Worm (Caenorhabditis elegans) whole organism, L2 larva: ENCODE measurements around the gene slc-25A18.2.

ENCODE experiments used
- R02D3.7 ChIP-seq: fragments of 150-350 bp; optimal IDR thresholded peaks from 2 replicates; lab custom pipeline; 2014; ENCODE audit warnings: missing biosample characterization, missing genetic modification characterization
- blmp-1 ChIP-seq: sonication (generic microtip); optimal IDR thresholded peaks from 2 replicates; lab custom pipeline; 2017; ENCODE audit warnings: missing genetic modification characterization, mild to moderate bottlenecking, missing compliant biosample characterization, antibody characterized with exemption, moderate library complexity; ENCODE audit not compliant: insufficient read depth
- ceh-16 ChIP-seq: fragments of 150-350 bp; optimal IDR thresholded peaks from 2 replicates; lab custom pipeline; 2014; ENCODE audit warnings: missing biosample characterization, missing genetic modification characterization
- ceh-82 ChIP-seq: fragments of 150-350 bp; optimal IDR thresholded peaks from 2 replicates; lab custom pipeline; 2014; ENCODE audit warnings: missing biosample characterization, missing genetic modification characterization
- crh-2 ChIP-seq: sonication (generic microtip); optimal IDR thresholded peaks from 2 replicates; lab custom pipeline; 2017; ENCODE audit warnings: missing biosample characterization, missing genetic modification characterization
- egl-27 ChIP-seq: sonication (generic microtip); optimal IDR thresholded peaks from 3 replicates; lab custom pipeline; 2017; ENCODE audit warnings: missing biosample characterization, missing genetic modification reagents, missing genetic modification characterization
- fos-1 ChIP-seq: fragments of 150-350 bp; optimal IDR thresholded peaks from 2 replicates; lab custom pipeline; 2014; ENCODE audit warnings: missing biosample characterization, missing genetic modification characterization
- lin-11 ChIP-seq: fragments of 150-350 bp; sonication (generic microtip); optimal IDR thresholded peaks from 2 replicates; lab custom pipeline; 2014; ENCODE audit warnings: missing biosample characterization, missing genetic modification characterization, inconsistent platforms, mixed read lengths
- lin-39 ChIP-seq: fragments of 150-350 bp; optimal IDR thresholded peaks from 2 replicates; lab custom pipeline; 2014; ENCODE audit warnings: missing biosample characterization, missing genetic modification reagents, missing genetic modification characterization
- nhr-11 ChIP-seq: fragments of 150-350 bp; optimal IDR thresholded peaks from 2 replicates; lab custom pipeline; 2014; ENCODE audit warnings: missing biosample characterization, missing genetic modification characterization
- snpc-4 ChIP-seq: fragments of 150-350 bp; optimal IDR thresholded peaks from 2 replicates; lab custom pipeline; 2014; ENCODE audit warnings: missing biosample characterization, missing genetic modification characterization
- unc-39 ChIP-seq: fragments of 150-350 bp; optimal IDR thresholded peaks from 2 replicates; lab custom pipeline; 2014; ENCODE audit warnings: missing biosample characterization, missing genetic modification characterization

ce11 chrIV:7468638-7469037, 6.2 kb upstream of the slc-25A18.2 start:
- TF ChIP-seq nhr-11 (no peak), crh-2 (tag; lab: Kevin White, UChicago) (no peak), egl-27 (no peak), fos-1 (tag; lab: Kevin White, UChicago) (peak; percentile 62), ceh-16 (tag; lab: Kevin White, UChicago) (no peak), ceh-82 (tag; lab: Kevin White, UChicago) (no peak), lin-11 (tag; lab: Kevin White, UChicago) (no peak), unc-39 (tag; lab: Kevin White, UChicago) (no peak), lin-39 (no peak), snpc-4 (tag; lab: Kevin White, UChicago) (no peak), R02D3.7 (tag; lab: Kevin White, UChicago) (no peak), blmp-1 (tag; lab: Kevin White, UChicago) (no peak)
